Worm (Caenorhabditis elegans) whole organism, mixed stage, embryonic: Measurements from ENCODE around the gene D1086.5.

Experiments
- nhr-12 ChIP-seq: fragments of 150-350 bp; optimal IDR thresholded peaks from 2 replicates; lab custom pipeline; 2014; ENCODE audit warnings: missing biosample characterization, missing genetic modification characterization
- nhr-237 ChIP-seq: fragments of 150-350 bp; optimal IDR thresholded peaks from 2 replicates; lab custom pipeline; 2014; ENCODE audit warnings: missing biosample characterization, missing genetic modification characterization
- unc-62 ChIP-seq: fragments of 150-350 bp; optimal IDR thresholded peaks from 2 replicates; lab custom pipeline; 2014; ENCODE audit warnings: missing biosample characterization, missing genetic modification reagents, missing genetic modification characterization

- no peak for TF ChIP-seq nhr-12 (tag; lab: Kevin White, UChicago)
- TF ChIP-seq unc-62 (GFP tag; lab: Kevin White, UChicago), result no peak
- TF ChIP-seq nhr-237 (tag; lab: Kevin White, UChicago), result no peak
Measured at ce11 chrV:14094546-14094945, 4.4 kb upstream of the D1086.5 start.
